Fruit fly (Drosophila melanogaster) whole organism, embryonic: ENCODE measurements around the gene CG4133.

Experiments
- Atf3 ChIP-seq: fragments of 200-800 bp; sonication (Bioruptor generic); optimal IDR thresholded peaks from 3 replicates; lab custom pipeline; 2016; ENCODE audit warnings: missing biosample characterization, missing genetic modification characterization
- Bteb2 ChIP-seq: fragments of 200-800 bp; sonication (Bioruptor generic); optimal IDR thresholded peaks from 2 replicates; lab custom pipeline; 2016; ENCODE audit warnings: missing biosample characterization, missing genetic modification characterization
- CG1024 ChIP-seq: fragments of 200-800 bp; sonication (Bioruptor generic); IDR thresholded peaks from 2 replicates; pipeline ENCODE4 v1.3.6; 2022; ENCODE audit warnings: missing biosample characterization, missing genetic modification characterization
- CG12219 ChIP-seq: fragments of 200-800 bp; sonication (Bioruptor generic); optimal IDR thresholded peaks from 3 replicates; lab custom pipeline; 2018; ENCODE audit warnings: missing biosample characterization, mild to moderate bottlenecking, missing genetic modification characterization
- CG14710 ChIP-seq: fragments of 200-800 bp; sonication (Bioruptor generic); optimal IDR thresholded peaks from 3 replicates; lab custom pipeline; 2019; ENCODE audit warnings: missing biosample characterization, mild to moderate bottlenecking, missing genetic modification characterization, moderate library complexity
- CG1602 ChIP-seq: fragments of 200-800 bp; sonication (Bioruptor generic); optimal IDR thresholded peaks from 3 replicates; lab custom pipeline; 2016; ENCODE audit warnings: missing biosample characterization, missing genetic modification characterization
- CG16863 ChIP-seq: fragments of 200-800 bp; sonication (Bioruptor generic); optimal IDR thresholded peaks from 3 replicates; lab custom pipeline; 2016; ENCODE audit warnings: missing biosample characterization, missing genetic modification characterization
- CG17186 ChIP-seq: fragments of 200-800 bp; sonication (Bioruptor generic); optimal IDR thresholded peaks from 3 replicates; lab custom pipeline; 2017; ENCODE audit warnings: missing biosample characterization, missing genetic modification reagents, missing genetic modification characterization
- CG17912 ChIP-seq: fragments of 200-800 bp; sonication (Bioruptor generic); optimal IDR thresholded peaks from 2 replicates; lab custom pipeline; 2018; ENCODE audit warnings: missing biosample characterization, mild to moderate bottlenecking, missing genetic modification characterization
- CG2129 ChIP-seq: fragments of 200-800 bp; sonication (Bioruptor generic); IDR thresholded peaks from 2 replicates; pipeline ENCODE4 v1.3.6; 2022; ENCODE audit warnings: missing biosample characterization, missing genetic modification characterization; ENCODE audit not compliant: partially characterized antibody
- CG2678 ChIP-seq: fragments of 200-800 bp; sonication (Bioruptor generic); optimal IDR thresholded peaks from 3 replicates; lab custom pipeline; 2019; ENCODE audit warnings: missing biosample characterization, mild to moderate bottlenecking, missing genetic modification characterization, moderate library complexity
- CG31441 ChIP-seq: fragments of 200-800 bp; sonication (Bioruptor generic); IDR thresholded peaks from 2 replicates; pipeline ENCODE4 v1.3.6; 2022; ENCODE audit warnings: missing biosample characterization, missing genetic modification characterization
- CG33213 ChIP-seq: fragments of 200-800 bp; sonication (Bioruptor generic); optimal IDR thresholded peaks from 3 replicates; lab custom pipeline; 2016; ENCODE audit warnings: missing biosample characterization, missing genetic modification characterization
- CG4360 ChIP-seq: fragments of 200-800 bp; sonication (Bioruptor generic); IDR thresholded peaks from 2 replicates; pipeline ENCODE4 v1.3.6; 2022; ENCODE audit warnings: missing biosample characterization, missing genetic modification characterization
- CG7556 ChIP-seq: fragments of 200-800 bp; sonication (Bioruptor generic); optimal IDR thresholded peaks from 2 replicates; lab custom pipeline; 2017; ENCODE audit warnings: missing biosample characterization, mild to moderate bottlenecking, missing genetic modification characterization
- CG7839 ChIP-seq: fragments of 200-800 bp; sonication (Bioruptor generic); optimal IDR thresholded peaks from 3 replicates; lab custom pipeline; 2018; ENCODE audit warnings: missing biosample characterization, mild to moderate bottlenecking, missing genetic modification characterization, moderate library complexity
- CG7963 ChIP-seq: fragments of 200-800 bp; sonication (Bioruptor generic); IDR thresholded peaks from 3 replicates; pipeline ENCODE4 v1.3.6; 2022; ENCODE audit warnings: missing biosample characterization, missing genetic modification characterization; ENCODE audit not compliant: partially characterized antibody
- CG8944 ChIP-seq: fragments of 200-800 bp; sonication (Bioruptor generic); optimal IDR thresholded peaks from 3 replicates; lab custom pipeline; 2016; ENCODE audit warnings: missing biosample characterization, missing genetic modification characterization
- Camta ChIP-seq: fragments of 200-800 bp; sonication (Bioruptor generic); optimal IDR thresholded peaks from 2 replicates; lab custom pipeline; 2016; ENCODE audit warnings: missing biosample characterization, missing genetic modification characterization
- Chrac-16 ChIP-seq: fragments of 200-800 bp; sonication (Bioruptor generic); optimal IDR thresholded peaks from 3 replicates; lab custom pipeline; 2016; ENCODE audit warnings: missing biosample characterization, missing genetic modification characterization
- D19B ChIP-seq: fragments of 200-800 bp; sonication (Bioruptor generic); optimal IDR thresholded peaks from 2 replicates; lab custom pipeline; 2017; ENCODE audit warnings: missing biosample characterization, mild to moderate bottlenecking, missing genetic modification characterization
- Dip3 ChIP-seq: fragments of 200-800 bp; sonication (Bioruptor generic); optimal IDR thresholded peaks from 3 replicates; lab custom pipeline; 2016; ENCODE audit warnings: missing biosample characterization, missing genetic modification characterization
- Dp ChIP-seq: fragments of 200-800 bp; sonication (Bioruptor generic); optimal IDR thresholded peaks from 2 replicates; lab custom pipeline; 2018; ENCODE audit warnings: missing biosample characterization, mild to moderate bottlenecking, missing genetic modification characterization, moderate library complexity
- H2.0 ChIP-seq: fragments of 200-800 bp; sonication (Bioruptor generic); IDR thresholded peaks from 2 replicates; pipeline ENCODE4 v1.3.6; 2022; ENCODE audit warnings: missing biosample characterization, missing genetic modification characterization
- Hr51 ChIP-seq, 2 experiments: fragments of 200-800 bp; sonication (Bioruptor generic); optimal IDR thresholded peaks; 2 replicates in 1 of 2; 3 replicates in 1 of 2; lab custom pipeline; 2016 to 2018; ENCODE audit warnings: missing biosample characterization in 2 of 2, missing genetic modification characterization in 2 of 2, mild to moderate bottlenecking in 1 of 2, moderate library complexity in 1 of 2
- Kr ChIP-seq: fragments of 200-800 bp; sonication (Bioruptor generic); optimal IDR thresholded peaks from 2 replicates; lab custom pipeline; 2017; ENCODE audit warnings: missing biosample characterization, mild to moderate bottlenecking, missing genetic modification characterization
- Max ChIP-seq: fragments of 200-800 bp; sonication (Bioruptor generic); optimal IDR thresholded peaks from 2 replicates; lab custom pipeline; 2016; ENCODE audit warnings: missing biosample characterization, mild to moderate bottlenecking, missing genetic modification characterization
- Nf-YB ChIP-seq: fragments of 200-800 bp; sonication (Bioruptor generic); optimal IDR thresholded peaks from 3 replicates; lab custom pipeline; 2019; ENCODE audit warnings: missing biosample characterization, mild to moderate bottlenecking, missing genetic modification characterization, moderate library complexity
- Rx ChIP-seq: fragments of 200-800 bp; sonication (Bioruptor generic); IDR thresholded peaks from 2 replicates; pipeline ENCODE4 v1.3.6; 2022; ENCODE audit warnings: missing biosample characterization, missing genetic modification characterization
- YL-1 ChIP-seq: fragments of 200-800 bp; sonication (Bioruptor generic); optimal IDR thresholded peaks from 3 replicates; lab custom pipeline; 2017; ENCODE audit warnings: missing biosample characterization, mild to moderate bottlenecking, missing genetic modification characterization
- bcd ChIP-seq: fragments of 200-800 bp; sonication (Bioruptor generic); optimal IDR thresholded peaks from 2 replicates; lab custom pipeline; 2017; ENCODE audit warnings: missing biosample characterization, mild to moderate bottlenecking, missing genetic modification characterization
- dpn ChIP-seq, 2 experiments: fragments of 200-800 bp; sonication (Bioruptor generic); optimal IDR thresholded peaks; 3 replicates each; lab custom pipeline; 2016; ENCODE audit warnings: missing biosample characterization in 2 of 2, missing genetic modification characterization in 2 of 2
- en ChIP-seq: fragments of 200-800 bp; sonication (Bioruptor generic); optimal IDR thresholded peaks from 2 replicates; lab custom pipeline; 2016; ENCODE audit warnings: missing biosample characterization, missing genetic modification characterization
- ewg ChIP-seq: fragments of 200-800 bp; sonication (Bioruptor generic); optimal IDR thresholded peaks from 3 replicates; lab custom pipeline; 2017; ENCODE audit warnings: mild to moderate bottlenecking, missing biosample characterization, missing genetic modification reagents, missing genetic modification characterization
- fru ChIP-seq: fragments of >200 bp; optimal IDR thresholded peaks from 2 replicates; lab custom pipeline; 2017
- ftz-f1 ChIP-seq: fragments of 200-800 bp; sonication (Bioruptor generic); optimal IDR thresholded peaks from 2 replicates; lab custom pipeline; 2016; ENCODE audit warnings: missing biosample characterization, missing genetic modification characterization
- fu2 ChIP-seq: fragments of 200-800 bp; sonication (Bioruptor generic); optimal IDR thresholded peaks from 2 replicates; lab custom pipeline; 2016; ENCODE audit warnings: missing biosample characterization, missing genetic modification characterization
- gem ChIP-seq: fragments of 200-800 bp; sonication (Bioruptor generic); optimal IDR thresholded peaks from 2 replicates; lab custom pipeline; 2019; ENCODE audit warnings: missing biosample characterization, mild to moderate bottlenecking, missing genetic modification characterization, moderate library complexity
- klu ChIP-seq: fragments of 200-800 bp; sonication (Bioruptor generic); IDR thresholded peaks from 2 replicates; pipeline ENCODE4 v1.3.6; 2022; ENCODE audit warnings: missing biosample characterization, missing genetic modification characterization
- lilli ChIP-seq: fragments of 200-800 bp; sonication (Bioruptor generic); optimal IDR thresholded peaks from 3 replicates; lab custom pipeline; 2016; ENCODE audit warnings: missing biosample characterization, missing genetic modification characterization
- lov ChIP-seq, 2 experiments: fragments of 200-800 bp in 1 of 2; fragments of >200 bp in 1 of 2; sonication (Bioruptor generic) in 1 of 2; IDR thresholded peaks in 1 of 2; optimal IDR thresholded peaks in 1 of 2; 2 replicates in 1 of 2; 3 replicates in 1 of 2; pipeline versions ENCODE4 v1.3.6 to Lab custom; 2017 to 2022; ENCODE audit warnings: missing biosample characterization in 1 of 2, missing genetic modification characterization in 1 of 2
- odd ChIP-seq: fragments of 200-800 bp; sonication (Bioruptor generic); optimal IDR thresholded peaks from 2 replicates; lab custom pipeline; 2017; ENCODE audit warnings: missing biosample characterization, mild to moderate bottlenecking, missing genetic modification characterization
- pros ChIP-seq: fragments of 200-800 bp; sonication (Bioruptor generic); optimal IDR thresholded peaks from 3 replicates; lab custom pipeline; 2019; ENCODE audit warnings: missing biosample characterization, mild to moderate bottlenecking, missing genetic modification characterization, moderate library complexity
- shn ChIP-seq: fragments of 200-800 bp; sonication (Bioruptor generic); optimal IDR thresholded peaks from 3 replicates; lab custom pipeline; 2016; ENCODE audit warnings: missing biosample characterization, missing genetic modification characterization
- so ChIP-seq: fragments of 200-800 bp; sonication (Bioruptor generic); IDR thresholded peaks from 3 replicates; pipeline ENCODE4 v1.3.6; 2022; ENCODE audit warnings: missing biosample characterization, missing genetic modification characterization
- trem ChIP-seq: fragments of 200-800 bp; optimal IDR thresholded peaks from 3 replicates; lab custom pipeline; 2019; ENCODE audit warnings: missing biosample characterization, mild to moderate bottlenecking, missing genetic modification characterization, moderate library complexity
- trh ChIP-seq: fragments of 200-800 bp; sonication (Bioruptor generic); optimal IDR thresholded peaks from 2 replicates; lab custom pipeline; 2016; ENCODE audit warnings: missing biosample characterization, missing genetic modification characterization

Gene CG4133

dm6 chr2L:490150-491095, 35.1 kb downstream of the CG4133 start (continued):
- TF ChIP-seq CG7963 (GFP tag; lab: Robert Waterston, UW): 0 out of 3 replicates have a peak, but pooled peaks have one; percentile 28
- TF ChIP-seq klu (GFP tag; lab: Robert Waterston, UW): peak; percentile 27; the same call in 1 of the 2 replicates
- TF ChIP-seq Dip3 (GFP tag; lab: Kevin White, UChicago): peak; percentile 69
- TF ChIP-seq CG16863 (GFP tag; lab: Kevin White, UChicago): peak; percentile 65
- TF ChIP-seq gem: peak; percentile 58
- peak; percentile 5 to 81 for TF ChIP-seq Hr51 (GFP tag; optimal IDR thresholded peaks at IDR 0.05; lab: Kevin White, UChicago)
- TF ChIP-seq pros (GFP tag; lab: Kevin White, UChicago): peak; percentile 52
- TF ChIP-seq CG12219: peak; percentile 54
- TF ChIP-seq fru: no peak
- TF ChIP-seq Nf-YB: peak; percentile 86
- TF ChIP-seq en: peak; percentile 5
- TF ChIP-seq shn: peak; percentile 75
- no peak for TF ChIP-seq CG17186
- TF ChIP-seq CG7556 (GFP tag; lab: Kevin White, UChicago): no peak
- TF ChIP-seq CG17912 (GFP tag; lab: Kevin White, UChicago): peak; percentile 83
- peak; percentile 76 for TF ChIP-seq lilli
- TF ChIP-seq Chrac-16 (GFP tag; lab: Kevin White, UChicago): peak; percentile 86
- TF ChIP-seq CG14710 (tag; lab: Kevin White, UChicago): peak; percentile 64
- TF ChIP-seq trem (tag; lab: Kevin White, UChicago): no peak
- peak; percentile 66 for TF ChIP-seq ftz-f1 (GFP tag; lab: Kevin White, UChicago)
- peak; percentile 52 for TF ChIP-seq trh
- peak; percentile 58 for TF ChIP-seq Atf3 (GFP tag; lab: Kevin White, UChicago)
- peak; percentile 24; the same call in 1 of the 2 replicates for TF ChIP-seq CG31441 (GFP tag; lab: Robert Waterston, UW)
- peak; percentile 51; the same call in 1 of the 2 replicates for TF ChIP-seq H2.0
- TF ChIP-seq CG1602 (GFP tag; lab: Kevin White, UChicago): peak; percentile 67
- TF ChIP-seq odd (GFP tag; lab: Kevin White, UChicago): peak; percentile 83
- 0 out of 2 replicates have a peak, but pooled peaks have one; percentile 37 for TF ChIP-seq Rx
- TF ChIP-seq bcd (GFP tag; lab: Kevin White, UChicago): peak; percentile 74
- TF ChIP-seq D19B (GFP tag; lab: Kevin White, UChicago): peak; percentile 21
- peak; percentile 86 for TF ChIP-seq CG8944 (GFP tag; lab: Kevin White, UChicago)
- TF ChIP-seq CG1024: peak; percentile 62
- TF ChIP-seq Camta: peak; percentile 64
- peak; percentile 95 for TF ChIP-seq CG33213 (GFP tag; lab: Kevin White, UChicago)
- TF ChIP-seq CG2678 (tag; lab: Kevin White, UChicago): no peak
- peak; percentile 73 for TF ChIP-seq fu2 (GFP tag; lab: Kevin White, UChicago)
- no peak for TF ChIP-seq Bteb2 (GFP tag; lab: Kevin White, UChicago)
- TF ChIP-seq so: peak; percentile 75; the same call in 2 of the 3 replicates
- no peak for TF ChIP-seq Kr
- peak; percentile 58 for TF ChIP-seq YL-1
- TF ChIP-seq dpn (GFP tag; optimal IDR thresholded peaks at IDR 0.05; lab: Kevin White, UChicago): peak; percentile 76 to 80
- TF ChIP-seq Max (GFP tag; lab: Kevin White, UChicago): peak; percentile 39
- TF ChIP-seq Dp (GFP tag; lab: Kevin White, UChicago): peak; percentile 100
- TF ChIP-seq ewg (GFP tag; lab: Kevin White, UChicago): peak; percentile 80
- TF ChIP-seq CG7839 (tag; lab: Kevin White, UChicago): peak; percentile 63
- TF ChIP-seq lov (optimal IDR thresholded peaks at IDR 0.05; lab: Kevin White, UChicago): no peak
- TF ChIP-seq lov (GFP tag; IDR thresholded peaks at IDR 0.05; lab: Robert Waterston, UW): 0 out of 3 replicates have a peak, but pooled peaks have one; percentile 48
- TF ChIP-seq CG2129 (GFP tag; lab: Robert Waterston, UW): no peak
- TF ChIP-seq CG4360 (GFP tag; lab: Robert Waterston, UW): peak; percentile 41; the same call in 1 of the 2 replicates
